Fruit fly (Drosophila melanogaster): ENCODE data around the gene CG4328.

The CG4328 gene

dm6 chr3L:12296073-12296527, at the start of gene CG4328:
Gene CG4328 (minus strand): TSS chr3L:12296123.
- TF ChIP-seq CTCF (optimal IDR thresholded peaks at IDR 0.05) (no peak), CG8478 (optimal IDR thresholded peaks at IDR 0.05) (no peak)

dm6 chr3L:12336339-12336738, 40.4 kb upstream of the CG4328 start, which contains the start of gene CG10418:
Gene CG10418 (plus strand): TSS chr3L:12336676.
- no peak for TF ChIP-seq CG8478 (optimal IDR thresholded peaks at IDR 0.05)
- TF ChIP-seq CTCF (optimal IDR thresholded peaks at IDR 0.05), result peak in 1 of 2 experiments; percentile 29

- TF ChIP-seq CG8478 (optimal IDR thresholded peaks at IDR 0.05) (no peak), CTCF (optimal IDR thresholded peaks at IDR 0.05) (no peak)
Measured at dm6 chr3L:12329549-12329948, 33.6 kb upstream of the CG4328 start.

- TF ChIP-seq CTCF (optimal IDR thresholded peaks at IDR 0.05), result no peak
- TF ChIP-seq CG8478 (optimal IDR thresholded peaks at IDR 0.05), result no peak
Measured at dm6 chr3L:12328781-12329282, 32.9 kb upstream of the CG4328 start, which contains the start of gene Lmx1a. Gene Lmx1a (plus strand): TSS chr3L:12329232.

- no peak for TF ChIP-seq CTCF (optimal IDR thresholded peaks at IDR 0.05)
- no peak for TF ChIP-seq CG8478 (optimal IDR thresholded peaks at IDR 0.05)
Measured at dm6 chr3L:12319782-12320181, 23.9 kb upstream of the CG4328 start.

dm6 chr3L:12313280-12313679, 17.4 kb upstream of the CG4328 start:
- TF ChIP-seq CTCF (optimal IDR thresholded peaks at IDR 0.05) (no peak), CG8478 (optimal IDR thresholded peaks at IDR 0.05) (no peak)

- TF ChIP-seq CTCF (optimal IDR thresholded peaks at IDR 0.05) (no peak), CG8478 (optimal IDR thresholded peaks at IDR 0.05) (no peak)
Measured at dm6 chr3L:12310505-12310904, 14.6 kb upstream of the CG4328 start, which contains the start of gene CG44355. Gene CG44355 (plus strand): TSS chr3L:12310805.

dm6 chr3L:12305896-12306295, 10.0 kb upstream of the CG4328 start:
- TF ChIP-seq CTCF (optimal IDR thresholded peaks at IDR 0.05), result no peak
- TF ChIP-seq CG8478 (optimal IDR thresholded peaks at IDR 0.05), result no peak

- TF ChIP-seq CTCF (optimal IDR thresholded peaks at IDR 0.05), result no peak
- no peak for TF ChIP-seq CG8478 (optimal IDR thresholded peaks at IDR 0.05)
Measured at dm6 chr3L:12298092-12298491, 2.2 kb upstream of the CG4328 start.

dm6 chr3L:12294602-12295001, 1.3 kb downstream of the CG4328 start:
- no peak for TF ChIP-seq CG8478 (optimal IDR thresholded peaks at IDR 0.05)
- TF ChIP-seq CTCF (optimal IDR thresholded peaks at IDR 0.05), result no peak

dm6 chr3L:12290556-12290955, 5.4 kb downstream of the CG4328 start:
- TF ChIP-seq CG8478 (optimal IDR thresholded peaks at IDR 0.05) (no peak), CTCF (optimal IDR thresholded peaks at IDR 0.05) (no peak)

- no peak for TF ChIP-seq CTCF (optimal IDR thresholded peaks at IDR 0.05)
- no peak for TF ChIP-seq CG8478 (optimal IDR thresholded peaks at IDR 0.05)
Measured at dm6 chr3L:12289664-12290063, 6.3 kb downstream of the CG4328 start.

- TF ChIP-seq CTCF (optimal IDR thresholded peaks at IDR 0.05) (no peak), CG8478 (optimal IDR thresholded peaks at IDR 0.05) (no peak)
Measured at dm6 chr3L:12287370-12287769, 8.6 kb downstream of the CG4328 start.

- TF ChIP-seq CG8478 (optimal IDR thresholded peaks at IDR 0.05) (no peak), CTCF (optimal IDR thresholded peaks at IDR 0.05) (no peak)
Measured at dm6 chr3L:12277880-12278287, 18.0 kb downstream of the CG4328 start.

- TF ChIP-seq CG8478 (optimal IDR thresholded peaks at IDR 0.05) (no peak), CTCF (optimal IDR thresholded peaks at IDR 0.05) (no peak)
Measured at dm6 chr3L:12277054-12277879, 18.7 kb downstream of the CG4328 start, which contains the start of the genes Sms and INPP5E. Gene Sms (minus strand): TSS chr3L:12277251. Gene INPP5E (plus strand): TSS chr3L:12277655.

dm6 chr3L:12276495-12276894, 19.4 kb downstream of the CG4328 start:
- TF ChIP-seq CTCF (optimal IDR thresholded peaks at IDR 0.05), result no peak
- TF ChIP-seq CG8478 (optimal IDR thresholded peaks at IDR 0.05), result no peak

All from S2 (cell line).